Worm (Caenorhabditis elegans) whole organism, L4/young adult: ENCODE measurements around the gene srw-42.

Experiments used
- W03F9.2 ChIP-seq: fragments of 150-350 bp; optimal IDR thresholded peaks from 2 replicates; lab custom pipeline; 2014; ENCODE audit warnings: missing biosample characterization, missing genetic modification characterization
- him-1 ChIP-seq: sonication (generic microtip); optimal IDR thresholded peaks from 2 replicates; lab custom pipeline; 2016; ENCODE audit warnings: missing genotype, missing genetic modification reagents, missing genetic modification characterization, missing compliant biosample characterization

ce11 chrV:16682886-16683285, 10.7 kb downstream of the srw-42 start, which contains the start of gene srw-36:
- TF ChIP-seq W03F9.2 (tag; lab: Kevin White, UChicago), result no peak
- TF ChIP-seq him-1 (tag; lab: Kevin White, UChicago), result no peak
